Fruit fly (Drosophila melanogaster): ENCODE data around the gene CG9915.
A peak's percentile ranks its signal among the peaks of the same experiment; 100 is the strongest.

The CG9915 gene

DNA sequence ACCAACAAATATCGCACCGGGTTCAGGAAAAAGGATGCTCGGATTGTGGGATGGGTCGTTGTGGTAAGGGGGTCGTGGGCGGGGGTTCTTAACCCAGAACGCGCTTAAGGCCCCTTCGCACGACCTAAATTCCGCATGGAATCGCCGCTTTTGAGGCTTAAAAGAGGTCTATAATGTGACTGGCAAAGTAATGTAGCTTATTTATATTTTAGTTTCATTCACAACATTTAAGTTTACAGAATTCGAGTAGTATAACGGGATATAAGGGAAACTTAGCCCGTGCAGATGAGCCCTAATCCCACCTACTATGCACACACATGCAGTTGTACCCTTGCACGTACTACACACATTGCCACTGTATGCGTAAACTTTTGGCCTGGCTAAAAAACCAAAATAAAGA is 34.2 kb downstream of the CG9915 start (continued):
- peak; percentile 38 for TF ChIP-seq Kr (GFP tag; optimal IDR thresholded peaks at IDR 0.05)
- peak; percentile 76 for TF ChIP-seq CG15011 (GFP tag; optimal IDR thresholded peaks at IDR 0.05)
- peak; percentile 75 for TF ChIP-seq pros (GFP tag; optimal IDR thresholded peaks at IDR 0.05)
- TF ChIP-seq dm (GFP tag; optimal IDR thresholded peaks at IDR 0.05) = no peak
- peak; percentile 89 for TF ChIP-seq CG2678 (tag; optimal IDR thresholded peaks at IDR 0.05)
- TF ChIP-seq pnt (GFP tag; optimal IDR thresholded peaks at IDR 0.05) = peak; percentile 56
- TF ChIP-seq ewg (GFP tag; optimal IDR thresholded peaks at IDR 0.05) = peak; percentile 73
- TF ChIP-seq pan (optimal IDR thresholded peaks at IDR 0.05) = no peak
- peak in 1 of 2 experiments; percentile 86 for TF ChIP-seq pan (GFP tag; optimal IDR thresholded peaks at IDR 0.05 in 1 of 2, IDR thresholded peaks at IDR 0.05 in 1 of 2)
- peak; percentile 91 for TF ChIP-seq CG2875 (GFP tag; optimal IDR thresholded peaks at IDR 0.05)
- no peak for TF ChIP-seq CG7963 (GFP tag; IDR thresholded peaks at IDR 0.05; ENCODE audit: partially characterized antibody)
- peak; percentile 83 for TF ChIP-seq CG13296 (GFP tag; optimal IDR thresholded peaks at IDR 0.05)
- TF ChIP-seq CG1233 (GFP tag; optimal IDR thresholded peaks at IDR 0.05) = peak; percentile 82
- TF ChIP-seq CG10565 (GFP tag; optimal IDR thresholded peaks at IDR 0.05) = no peak
- TF ChIP-seq kay (GFP tag; optimal IDR thresholded peaks at IDR 0.05) = no peak
- peak; percentile 64 for TF ChIP-seq CG32772 (GFP tag; IDR thresholded peaks at IDR 0.05)
- peak; percentile 70 for TF ChIP-seq CG10274 (GFP tag; optimal IDR thresholded peaks at IDR 0.05)
- no peak for TF ChIP-seq usp (GFP tag; optimal IDR thresholded peaks at IDR 0.05)
- TF ChIP-seq CG2116 (GFP tag; optimal IDR thresholded peaks at IDR 0.05) = peak; percentile 11
- TF ChIP-seq chn (GFP tag; optimal IDR thresholded peaks at IDR 0.05) = peak; percentile 52
- peak; percentile 87 for TF ChIP-seq caup (GFP tag; optimal IDR thresholded peaks at IDR 0.05; ENCODE audit: severe bottlenecking)
- TF ChIP-seq yki (optimal IDR thresholded peaks at IDR 0.05) = no peak
- TF ChIP-seq sc (optimal IDR thresholded peaks at IDR 0.05) = no peak
- TF ChIP-seq sc (GFP tag; optimal IDR thresholded peaks at IDR 0.05) = peak; percentile 68
- TF ChIP-seq CG5180 (GFP tag; optimal IDR thresholded peaks at IDR 0.05) = peak; percentile 85
- TF ChIP-seq Fer1 (GFP tag; optimal IDR thresholded peaks at IDR 0.05) = peak; percentile 87
- TF ChIP-seq sens-2 (GFP tag; IDR thresholded peaks at IDR 0.05) = peak; percentile 85
- peak; percentile 79 for TF ChIP-seq CG6854 (GFP tag; optimal IDR thresholded peaks at IDR 0.05)
- peak; percentile 87 for TF ChIP-seq sens (GFP tag)
- TF ChIP-seq slbo (GFP tag; IDR thresholded peaks at IDR 0.05) = peak; percentile 72
- peak; percentile 69; the same call in 2 of the 3 replicates for TF ChIP-seq CG3726 (GFP tag; IDR thresholded peaks at IDR 0.05)
- peak; percentile 75 for TF ChIP-seq CG18619 (GFP tag; optimal IDR thresholded peaks at IDR 0.05)
- TF ChIP-seq insv (GFP tag; optimal IDR thresholded peaks at IDR 0.05) = no peak
- peak; percentile 70 for TF ChIP-seq CG14014 (GFP tag; IDR thresholded peaks at IDR 0.05)
- no peak for TF ChIP-seq sd (tag; optimal IDR thresholded peaks at IDR 0.05)
- no peak for TF ChIP-seq CG42726 (GFP tag; IDR thresholded peaks at IDR 0.05; ENCODE audit: partially characterized antibody)
- TF ChIP-seq CG12391 (tag; optimal IDR thresholded peaks at IDR 0.05) = peak; percentile 88
- TF ChIP-seq HmgD (GFP tag; optimal IDR thresholded peaks at IDR 0.05) = no peak
- peak; percentile 82 for TF ChIP-seq CG11504 (tag; optimal IDR thresholded peaks at IDR 0.05)
- no peak for TF ChIP-seq Sin3A (optimal IDR thresholded peaks at IDR 0.05)
- peak; percentile 75 for TF ChIP-seq oc (tag; optimal IDR thresholded peaks at IDR 0.05)
- peak; percentile 85 for TF ChIP-seq trem (tag; optimal IDR thresholded peaks at IDR 0.05)
- TF ChIP-seq prd (optimal IDR thresholded peaks at IDR 0.05) = no peak
- peak; percentile 86 for TF ChIP-seq prd (GFP tag; IDR thresholded peaks at IDR 0.05)
- TF ChIP-seq sisA (GFP tag; IDR thresholded peaks at IDR 0.05) = peak; percentile 79
- no peak for TF ChIP-seq Bgb (GFP tag; IDR thresholded peaks at IDR 0.05; ENCODE audit: partially characterized antibody)
- 0 out of 2 replicates have a peak, but pooled peaks have one; percentile 20 for TF ChIP-seq GATAe (GFP tag; conservative IDR thresholded peaks at IDR 0.05)
- no peak for TF ChIP-seq Dip2 (GFP tag; IDR thresholded peaks at IDR 0.05)
- peak; percentile 89 for TF ChIP-seq CG30431 (GFP tag; optimal IDR thresholded peaks at IDR 0.05)
- TF ChIP-seq mirr (GFP tag; optimal IDR thresholded peaks at IDR 0.05) = peak; percentile 71
- TF ChIP-seq seq (GFP tag; IDR thresholded peaks at IDR 0.05) = peak; percentile 88
- TF ChIP-seq CG12071 (GFP tag; optimal IDR thresholded peaks at IDR 0.05) = peak; percentile 85

Data from whole organism, embryonic.